Fruit fly (Drosophila melanogaster): ENCODE results near the gene CG34132.

The CG34132 gene

dm6 chr2L:7875676-7876075 lies 9.6 kb upstream of the CG34132 start (continued):
- peak; percentile 16 for TF ChIP-seq PHDP (tag; optimal IDR thresholded peaks at IDR 0.05)
- 0 out of 3 replicates have a peak, but pooled peaks have one; percentile 6 for TF ChIP-seq CG11456 (GFP tag; IDR thresholded peaks at IDR 0.05)
- TF ChIP-seq Dad (GFP tag; optimal IDR thresholded peaks at IDR 0.05), result no peak
- peak; percentile 62; the same call in 2 of the 3 replicates for TF ChIP-seq CG11695 (GFP tag; IDR thresholded peaks at IDR 0.05)
- TF ChIP-seq Pdp1 (GFP tag; optimal IDR thresholded peaks at IDR 0.05), result no peak
- TF ChIP-seq ap (GFP tag; IDR thresholded peaks at IDR 0.05), result peak; percentile 15; the same call in 1 of the 2 replicates
- TF ChIP-seq prd (optimal IDR thresholded peaks at IDR 0.05), result no peak
- 0 out of 3 replicates have a peak, but pooled peaks have one; percentile 48 for TF ChIP-seq prd (GFP tag; IDR thresholded peaks at IDR 0.05)
- TF ChIP-seq Sox100B (GFP tag; optimal IDR thresholded peaks at IDR 0.05), result no peak
- peak; percentile 28 for TF ChIP-seq Meics (GFP tag; optimal IDR thresholded peaks at IDR 0.05)
- peak; percentile 6 for TF ChIP-seq CG2712 (tag; optimal IDR thresholded peaks at IDR 0.05)
- TF ChIP-seq Dbx (GFP tag; IDR thresholded peaks at IDR 0.05), result peak; percentile 54; the same call in 2 of the 3 replicates
- no peak for TF ChIP-seq Hey (tag; optimal IDR thresholded peaks at IDR 0.05)
- TF ChIP-seq CG10654 (GFP tag; optimal IDR thresholded peaks at IDR 0.05), result no peak
- TF ChIP-seq tgo (GFP tag; IDR thresholded peaks at IDR 0.05), result 0 out of 3 replicates have a peak, but pooled peaks have one; percentile 19
- peak; percentile 51; the same call in 1 of the 2 replicates for TF ChIP-seq ranshi (GFP tag; IDR thresholded peaks at IDR 0.05)
- TF ChIP-seq CG18476 (GFP tag; optimal IDR thresholded peaks at IDR 0.05), result no peak
- TF ChIP-seq CG7271 (tag; optimal IDR thresholded peaks at IDR 0.05), result no peak
- no peak; the same call in 2 of the 3 replicates for TF ChIP-seq B-H1 (GFP tag; IDR thresholded peaks at IDR 0.05)
- peak; percentile 13 for TF ChIP-seq dmrt11E (tag; optimal IDR thresholded peaks at IDR 0.05)
- TF ChIP-seq salm (tag; optimal IDR thresholded peaks at IDR 0.05), result no peak
- TF ChIP-seq onecut (GFP tag; IDR thresholded peaks at IDR 0.05), result 0 out of 2 replicates have a peak, but pooled peaks have one; percentile 13
- TF ChIP-seq gro (GFP tag; optimal IDR thresholded peaks at IDR 0.05), result no peak
- TF ChIP-seq Rfx (GFP tag; IDR thresholded peaks at IDR 0.05), result peak; percentile 78
- TF ChIP-seq CG11560 (tag; IDR thresholded peaks at IDR 0.05), result no peak
- TF ChIP-seq CG18011 (GFP tag; optimal IDR thresholded peaks at IDR 0.05), result no peak
- TF ChIP-seq CG14014 (GFP tag; IDR thresholded peaks at IDR 0.05), result 0 out of 2 replicates have a peak, but pooled peaks have one; percentile 34
- TF ChIP-seq bab2 (GFP tag; optimal IDR thresholded peaks at IDR 0.05), result no peak
- 0 out of 2 replicates have a peak, but pooled peaks have one; percentile 6 for TF ChIP-seq Oaz (GFP tag; IDR thresholded peaks at IDR 0.05)
- TF ChIP-seq Vsx1 (GFP tag; optimal IDR thresholded peaks at IDR 0.05), result no peak
- TF ChIP-seq CG33213 (GFP tag; optimal IDR thresholded peaks at IDR 0.05), result no peak
- no peak for TF ChIP-seq tup (GFP tag; optimal IDR thresholded peaks at IDR 0.05)
- TF ChIP-seq al (GFP tag; IDR thresholded peaks at IDR 0.05), result no peak
- no peak for TF ChIP-seq CG10147 (GFP tag; optimal IDR thresholded peaks at IDR 0.05)
- TF ChIP-seq CG10979 (tag; optimal IDR thresholded peaks at IDR 0.05), result peak; percentile 14
- TF ChIP-seq CG7987 (GFP tag; optimal IDR thresholded peaks at IDR 0.05), result no peak
- peak; percentile 37 for TF ChIP-seq CG9727 (GFP tag; optimal IDR thresholded peaks at IDR 0.05)
- no peak for TF ChIP-seq CG7928 (GFP tag; optimal IDR thresholded peaks at IDR 0.05)
- no peak for TF ChIP-seq CG11723 (GFP tag; optimal IDR thresholded peaks at IDR 0.05)
- peak; percentile 57; the same call in 1 of the 3 replicates for TF ChIP-seq dysf (GFP tag; IDR thresholded peaks at IDR 0.05)
- no peak for TF ChIP-seq CG12219 (GFP tag; optimal IDR thresholded peaks at IDR 0.05)
- TF ChIP-seq zen2 (GFP tag; IDR thresholded peaks at IDR 0.05; ENCODE audit: partially characterized antibody), result no peak
- TF ChIP-seq tx (GFP tag; optimal IDR thresholded peaks at IDR 0.05), result no peak
- no peak for TF ChIP-seq CG31441 (GFP tag; IDR thresholded peaks at IDR 0.05)
- TF ChIP-seq unpg (GFP tag; optimal IDR thresholded peaks at IDR 0.05), result peak; percentile 24
- TF ChIP-seq her (GFP tag; optimal IDR thresholded peaks at IDR 0.05), result no peak
- TF ChIP-seq row (GFP tag; IDR thresholded peaks at IDR 0.05), result peak; percentile 54
- peak; percentile 59; the same call in 1 of the 2 replicates for TF ChIP-seq Xrp1 (GFP tag; IDR thresholded peaks at IDR 0.05)
- TF ChIP-seq chm (GFP tag; IDR thresholded peaks at IDR 0.05), result peak; percentile 34; the same call in 1 of the 2 replicates
- TF ChIP-seq CG9932 (GFP tag; IDR thresholded peaks at IDR 0.05), result peak; percentile 33; the same call in 1 of the 2 replicates
- no peak for TF ChIP-seq Aef1 (GFP tag; IDR thresholded peaks at IDR 0.05)

Data from whole organism, embryonic.